Fruit fly (Drosophila melanogaster): ENCODE measurements around the gene wnd.

wnd gene

dm6 chr3L:19590422-19590821 is 45.2 kb downstream of the wnd start, which contains the start of gene CG14100 (continued):
- TF ChIP-seq usp (GFP tag; optimal IDR thresholded peaks at IDR 0.05) (no peak), CrebB (tag; optimal IDR thresholded peaks at IDR 0.05) (peak; percentile 100), pros (GFP tag; optimal IDR thresholded peaks at IDR 0.05) (peak; percentile 98), CG15601 (tag; optimal IDR thresholded peaks at IDR 0.05) (peak; percentile 100), MESR4 (GFP tag; optimal IDR thresholded peaks at IDR 0.05) (peak; percentile 100), CG16863 (GFP tag; optimal IDR thresholded peaks at IDR 0.05) (peak; percentile 100), HLH3B (GFP tag; IDR thresholded peaks at IDR 0.05) (peak; percentile 100), CG7963 (GFP tag; IDR thresholded peaks at IDR 0.05; ENCODE audit: partially characterized antibody) (no peak), Elba2 (GFP tag; optimal IDR thresholded peaks at IDR 0.05) (peak; percentile 100), az2 (GFP tag; optimal IDR thresholded peaks at IDR 0.05) (peak; percentile 100), Doc2 (GFP tag; IDR thresholded peaks at IDR 0.05) (peak; percentile 100), Six4 (GFP tag; optimal IDR thresholded peaks at IDR 0.05) (peak; percentile 100), H15 (GFP tag; IDR thresholded peaks at IDR 0.05) (peak; percentile 100), luna (GFP tag; optimal IDR thresholded peaks at IDR 0.05) (peak; percentile 100), CG11504 (tag; optimal IDR thresholded peaks at IDR 0.05) (peak; percentile 99), Hr51 (GFP tag; optimal IDR thresholded peaks at IDR 0.05) (peak; percentile 100), grn (GFP tag; optimal IDR thresholded peaks at IDR 0.05) (peak; percentile 99), gcm (GFP tag; optimal IDR thresholded peaks at IDR 0.05) (peak; percentile 100), CG9727 (GFP tag; optimal IDR thresholded peaks at IDR 0.05) (peak; percentile 100), CG1529 (GFP tag; optimal IDR thresholded peaks at IDR 0.05) (peak; percentile 100), chinmo (GFP tag; IDR thresholded peaks at IDR 0.05; ENCODE audit: partially characterized antibody) (no peak), CG13775 (GFP tag; optimal IDR thresholded peaks at IDR 0.05) (peak; percentile 100), sisA (GFP tag; IDR thresholded peaks at IDR 0.05) (peak; percentile 100), B-H1 (GFP tag; IDR thresholded peaks at IDR 0.05) (peak; percentile 100), Oli (tag; optimal IDR thresholded peaks at IDR 0.05) (peak; percentile 100), p53 (GFP tag; optimal IDR thresholded peaks at IDR 0.05) (peak; percentile 100), CG9876 (GFP tag; optimal IDR thresholded peaks at IDR 0.05) (peak; percentile 100), vfl (GFP tag; optimal IDR thresholded peaks at IDR 0.05) (peak; percentile 100), row (GFP tag; IDR thresholded peaks at IDR 0.05) (peak; percentile 100), Bgb (GFP tag; IDR thresholded peaks at IDR 0.05; ENCODE audit: partially characterized antibody) (no peak), CG16813 (GFP tag; IDR thresholded peaks at IDR 0.05; ENCODE audit: partially characterized antibody) (no peak), Fer2 (tag; optimal IDR thresholded peaks at IDR 0.05) (peak; percentile 100), CG7928 (GFP tag; optimal IDR thresholded peaks at IDR 0.05) (peak; percentile 96), Hr78 (GFP tag; optimal IDR thresholded peaks at IDR 0.05) (peak in 1 of 2 experiments; percentile 98), jumu (GFP tag; optimal IDR thresholded peaks at IDR 0.05) (peak; percentile 100), pan (optimal IDR thresholded peaks at IDR 0.05) (no peak), pan (GFP tag; optimal IDR thresholded peaks at IDR 0.05 in 1 of 2, IDR thresholded peaks at IDR 0.05 in 1 of 2) (peak in 1 of 2 experiments; percentile 100), ab (GFP tag; optimal IDR thresholded peaks at IDR 0.05) (peak; percentile 100), CG15514 (GFP tag; optimal IDR thresholded peaks at IDR 0.05) (peak; percentile 97), CG9932 (GFP tag; IDR thresholded peaks at IDR 0.05) (peak; percentile 100), repo (GFP tag; optimal IDR thresholded peaks at IDR 0.05) (peak; percentile 100), Xbp1 (GFP tag; optimal IDR thresholded peaks at IDR 0.05) (peak; percentile 100), sens-2 (GFP tag; IDR thresholded peaks at IDR 0.05) (peak; percentile 100), NfI (GFP tag; optimal IDR thresholded peaks at IDR 0.05) (peak; percentile 100), Sin3A (optimal IDR thresholded peaks at IDR 0.05) (peak; percentile 11), CG17612 (GFP tag; IDR thresholded peaks at IDR 0.05) (peak; percentile 100), kni (GFP tag; optimal IDR thresholded peaks at IDR 0.05) (peak; percentile 100), sim (GFP tag; IDR thresholded peaks at IDR 0.05) (peak; percentile 100), ac (GFP tag; optimal IDR thresholded peaks at IDR 0.05) (peak; percentile 100), Poxn (GFP tag; IDR thresholded peaks at IDR 0.05) (peak; percentile 100), gsb (GFP tag; IDR thresholded peaks at IDR 0.05) (peak; percentile 100)

All from whole organism, embryonic.